Fruit fly (Drosophila melanogaster): ENCODE measurements around the gene Rim2.

The Rim2 gene

DNA sequence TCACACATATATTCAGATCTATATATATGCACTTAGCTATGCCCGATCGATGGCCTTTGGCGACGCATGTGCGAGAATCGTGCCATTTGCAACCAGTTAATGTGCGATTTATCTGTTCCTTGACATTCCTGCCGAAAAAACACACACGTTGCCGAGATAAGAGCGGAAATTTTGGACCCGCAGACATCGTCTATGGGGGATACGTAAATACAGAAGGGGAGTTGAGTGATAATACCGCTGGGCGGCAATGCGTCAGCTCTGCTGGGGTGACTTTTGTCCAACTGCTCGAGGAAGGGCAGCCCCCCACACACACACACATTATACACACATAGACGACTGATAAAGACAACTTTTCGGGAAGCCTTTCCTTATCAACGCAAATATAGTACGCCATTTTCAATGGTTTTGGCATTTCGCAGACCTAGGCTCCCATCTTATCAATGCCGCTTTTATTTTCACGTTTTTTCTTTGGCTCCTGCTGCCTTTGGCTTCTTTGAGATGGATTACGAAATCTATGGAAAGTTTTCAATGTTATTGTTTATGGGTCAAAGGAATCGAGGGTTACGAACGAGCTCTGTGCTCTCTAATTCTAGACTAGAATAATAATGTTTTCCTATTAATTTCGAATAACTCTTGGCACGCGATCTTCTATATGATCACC lies 3.2 kb downstream of the Rim2 start:
- TF ChIP-seq EcR (GFP tag; optimal IDR thresholded peaks at IDR 0.05) (peak; percentile 20), CG15710 (tag; optimal IDR thresholded peaks at IDR 0.05) (no peak)

DNA sequence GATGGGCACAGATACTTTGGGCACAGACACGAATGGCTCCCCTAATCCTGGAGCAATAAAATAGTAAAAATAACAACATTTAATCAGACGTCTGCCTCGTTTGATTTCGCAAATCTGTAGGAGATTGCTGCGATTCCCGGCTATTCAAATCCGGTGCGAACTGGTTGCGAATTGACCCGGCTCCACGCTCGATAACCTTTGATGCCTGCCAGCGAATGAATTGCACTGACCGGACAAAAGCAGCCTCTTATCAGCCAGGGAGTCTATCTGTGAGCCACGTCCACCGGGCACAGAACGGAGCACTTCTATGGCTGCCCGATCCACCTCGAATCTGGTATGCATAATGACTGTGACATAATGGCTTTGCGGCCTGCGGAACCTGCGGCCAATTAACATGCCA lies 4.2 kb downstream of the Rim2 start:
- peak; percentile 16 for TF ChIP-seq EcR (GFP tag; optimal IDR thresholded peaks at IDR 0.05)
- TF ChIP-seq CG13204 (GFP tag; optimal IDR thresholded peaks at IDR 0.05), result no peak

DNA sequence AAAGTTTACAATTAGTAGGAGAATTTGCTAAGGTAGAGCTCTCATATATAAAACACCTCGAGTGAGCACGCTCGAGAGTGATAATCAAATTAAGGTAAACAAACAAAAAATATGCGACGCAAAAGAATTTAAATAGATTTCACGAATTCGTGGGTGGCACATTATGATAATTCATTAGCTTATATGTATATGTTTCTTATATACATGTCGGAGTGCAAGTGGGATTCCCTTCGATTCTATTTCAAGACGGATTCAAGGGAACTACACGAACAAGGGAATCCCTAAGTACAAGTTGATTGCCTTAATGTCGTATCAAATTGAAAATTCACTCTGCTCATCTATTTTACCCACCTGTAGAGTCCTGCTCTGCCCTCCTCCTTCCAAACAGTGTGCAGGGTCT lies 6.9 kb downstream of the Rim2 start:
- TF ChIP-seq CG13204 (GFP tag; optimal IDR thresholded peaks at IDR 0.05) (no peak), fd96Ca (GFP tag; IDR thresholded peaks at IDR 0.05) (no peak), rn (GFP tag; IDR thresholded peaks at IDR 0.05) (no peak), EcR (GFP tag; optimal IDR thresholded peaks at IDR 0.05) (no peak), CG17806 (tag; optimal IDR thresholded peaks at IDR 0.05) (no peak), D1 (tag; optimal IDR thresholded peaks at IDR 0.05) (no peak), CG10348 (GFP tag; IDR thresholded peaks at IDR 0.05) (no peak), CG9948 (tag; optimal IDR thresholded peaks at IDR 0.05) (no peak), CG14655 (GFP tag; optimal IDR thresholded peaks at IDR 0.05) (no peak), CG8301 (tag; optimal IDR thresholded peaks at IDR 0.05) (no peak)

DNA sequence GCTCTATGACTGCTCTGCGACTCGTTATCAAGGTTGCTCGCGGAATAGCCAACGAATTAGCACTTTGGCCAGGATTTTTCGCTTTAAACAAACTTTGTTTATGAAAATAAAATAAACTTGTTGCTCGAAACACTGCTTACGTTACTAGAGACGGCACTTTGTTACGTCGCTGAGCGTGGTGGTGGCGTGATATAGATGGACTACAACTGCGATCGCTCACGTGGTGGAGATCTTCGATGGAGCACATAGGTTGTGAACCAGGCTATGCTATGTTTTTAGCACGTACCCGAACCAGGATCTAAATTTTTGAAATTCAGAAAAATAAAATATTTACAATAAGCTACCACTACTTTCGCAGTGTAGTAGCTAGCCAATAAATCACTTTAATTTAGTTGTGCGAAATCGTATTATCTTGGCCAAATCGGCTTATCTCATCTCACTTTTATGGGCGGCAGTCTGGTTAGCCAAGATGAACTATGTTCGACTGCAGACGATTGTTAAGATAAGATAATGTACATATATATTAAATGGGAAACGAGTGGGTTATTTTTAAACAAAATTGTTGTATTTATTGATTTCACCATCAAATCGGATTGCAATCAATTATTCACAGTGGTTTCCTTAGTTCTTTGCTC lies 8.4 kb downstream of the Rim2 start, which contains the start of gene frtz:
frtz (minus strand) TSS at position 153 of the 635 bp plus-strand sequence.
- no peak for TF ChIP-seq CG14655 (GFP tag; optimal IDR thresholded peaks at IDR 0.05)
- TF ChIP-seq rn (GFP tag; IDR thresholded peaks at IDR 0.05), result no peak
- TF ChIP-seq gl (tag; optimal IDR thresholded peaks at IDR 0.05), result no peak
- no peak for TF ChIP-seq Pif1B (GFP tag; optimal IDR thresholded peaks at IDR 0.05)
- no peak for TF ChIP-seq CG10348 (GFP tag; IDR thresholded peaks at IDR 0.05)
- no peak for TF ChIP-seq CG34367 (tag; optimal IDR thresholded peaks at IDR 0.05)
- TF ChIP-seq CG13204 (GFP tag; optimal IDR thresholded peaks at IDR 0.05), result no peak
- no peak for TF ChIP-seq CG4496 (GFP tag; IDR thresholded peaks at IDR 0.05)

DNA sequence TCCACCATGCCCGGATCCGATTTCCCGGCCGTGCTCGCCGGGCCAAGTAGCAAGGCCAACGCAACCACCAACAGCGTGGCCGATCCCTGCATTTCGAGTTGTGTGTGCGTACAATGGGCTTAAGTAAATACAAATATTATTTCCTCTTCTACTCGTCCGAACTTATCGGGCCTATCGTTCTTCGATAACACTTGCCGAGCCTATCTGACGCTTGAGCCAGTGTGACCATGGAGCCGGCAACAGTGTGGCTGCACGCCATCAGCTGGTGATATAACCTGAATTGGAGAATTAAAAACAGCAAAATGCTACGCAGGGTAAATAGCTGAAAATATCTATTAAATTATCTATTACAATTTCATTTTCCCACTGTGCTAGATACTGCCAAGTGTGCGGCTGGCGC lies 14.0 kb downstream of the Rim2 start, which contains the start of the genes CG17660 and mRpL48:
CG17660 (minus strand) TSS at position 198 of the 400 bp plus-strand sequence.
mRpL48 (plus strand) TSS at position 239 of the 400 bp plus-strand sequence.
- TF ChIP-seq EcR (GFP tag; optimal IDR thresholded peaks at IDR 0.05), result no peak
- TF ChIP-seq Pif1A (GFP tag; optimal IDR thresholded peaks at IDR 0.05), result no peak
- TF ChIP-seq CG8159 (tag; optimal IDR thresholded peaks at IDR 0.05), result no peak
- no peak for TF ChIP-seq CG12605 (GFP tag; IDR thresholded peaks at IDR 0.05)
- TF ChIP-seq CG32121 (GFP tag; IDR thresholded peaks at IDR 0.05), result no peak
- TF ChIP-seq rn (GFP tag; IDR thresholded peaks at IDR 0.05), result no peak
- no peak for TF ChIP-seq CG17806 (tag; optimal IDR thresholded peaks at IDR 0.05)
- TF ChIP-seq CG4496 (GFP tag; IDR thresholded peaks at IDR 0.05), result no peak
- TF ChIP-seq CG10348 (GFP tag; IDR thresholded peaks at IDR 0.05), result no peak
- TF ChIP-seq CG8301 (tag; optimal IDR thresholded peaks at IDR 0.05), result no peak
- TF ChIP-seq Ets98B (GFP tag; IDR thresholded peaks at IDR 0.05), result no peak
- no peak for TF ChIP-seq Snoo (tag; optimal IDR thresholded peaks at IDR 0.05)
- no peak for TF ChIP-seq fd96Ca (GFP tag; IDR thresholded peaks at IDR 0.05)
- no peak for TF ChIP-seq D1 (tag; optimal IDR thresholded peaks at IDR 0.05)
- TF ChIP-seq CG15710 (tag; optimal IDR thresholded peaks at IDR 0.05), result no peak
- TF ChIP-seq CG14655 (GFP tag; optimal IDR thresholded peaks at IDR 0.05), result no peak
- no peak for TF ChIP-seq Pif1B (GFP tag; optimal IDR thresholded peaks at IDR 0.05)

DNA sequence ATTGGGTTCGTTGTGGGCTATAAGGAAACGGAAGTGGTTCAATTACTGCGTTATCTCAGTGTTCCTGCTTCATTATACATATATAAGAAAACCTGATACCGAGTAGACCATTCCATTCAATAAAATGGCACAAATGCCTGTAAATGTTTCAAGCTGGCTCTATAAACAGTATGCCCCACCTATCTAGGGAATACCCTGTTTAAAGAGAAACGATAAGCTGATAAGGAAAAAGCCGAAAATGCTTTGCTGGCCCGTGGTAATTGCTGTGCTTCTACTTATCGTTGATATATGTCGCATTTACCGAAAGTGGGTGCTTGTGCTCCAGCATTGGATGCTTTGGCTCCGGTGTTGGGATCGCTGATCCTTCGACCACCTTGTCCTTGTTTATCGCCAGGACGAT lies 14.9 kb downstream of the Rim2 start:
- TF ChIP-seq CG34367 (tag; optimal IDR thresholded peaks at IDR 0.05), result no peak
- no peak for TF ChIP-seq Snoo (tag; optimal IDR thresholded peaks at IDR 0.05)
- TF ChIP-seq CG13204 (GFP tag; optimal IDR thresholded peaks at IDR 0.05), result no peak
- no peak for TF ChIP-seq CG4496 (GFP tag; IDR thresholded peaks at IDR 0.05)
- TF ChIP-seq CG32121 (GFP tag; IDR thresholded peaks at IDR 0.05), result no peak
- no peak for TF ChIP-seq D1 (tag; optimal IDR thresholded peaks at IDR 0.05)
- TF ChIP-seq CG10348 (GFP tag; IDR thresholded peaks at IDR 0.05), result no peak
- no peak for TF ChIP-seq rn (GFP tag; IDR thresholded peaks at IDR 0.05)
- no peak for TF ChIP-seq CG15710 (tag; optimal IDR thresholded peaks at IDR 0.05)
- no peak for TF ChIP-seq CG8159 (tag; optimal IDR thresholded peaks at IDR 0.05)
- no peak for TF ChIP-seq gl (tag; optimal IDR thresholded peaks at IDR 0.05)
- no peak for TF ChIP-seq CG9948 (tag; optimal IDR thresholded peaks at IDR 0.05)

DNA sequence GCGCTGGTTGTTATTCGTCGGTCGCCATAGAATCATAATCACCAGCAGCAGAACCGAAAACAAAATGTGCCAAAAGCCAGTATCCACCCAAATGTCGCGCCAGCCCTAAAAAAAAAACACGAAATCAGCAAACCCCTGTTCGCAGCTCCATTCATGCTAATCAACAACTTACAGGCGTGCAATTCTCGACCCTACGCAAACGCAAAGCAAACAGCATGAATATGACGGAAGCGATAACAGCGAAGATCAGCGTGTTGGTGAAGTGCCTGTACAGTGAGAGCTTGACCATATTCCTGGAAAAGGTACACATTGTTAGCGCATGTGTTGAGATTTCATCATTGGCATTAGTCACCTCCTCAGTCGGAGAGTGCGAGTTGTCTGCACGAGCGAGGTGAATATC lies 16.1 kb downstream of the Rim2 start:
- no peak for TF ChIP-seq CG8301 (tag; optimal IDR thresholded peaks at IDR 0.05)
- no peak for TF ChIP-seq rn (GFP tag; IDR thresholded peaks at IDR 0.05)
- no peak for TF ChIP-seq fd96Ca (GFP tag; IDR thresholded peaks at IDR 0.05)
- TF ChIP-seq CG15710 (tag; optimal IDR thresholded peaks at IDR 0.05), result no peak
- TF ChIP-seq CG12605 (GFP tag; IDR thresholded peaks at IDR 0.05), result no peak
- TF ChIP-seq CG13204 (GFP tag; optimal IDR thresholded peaks at IDR 0.05), result no peak
- TF ChIP-seq CG14655 (GFP tag; optimal IDR thresholded peaks at IDR 0.05), result no peak
- TF ChIP-seq Snoo (tag; optimal IDR thresholded peaks at IDR 0.05), result no peak
- no peak for TF ChIP-seq gl (tag; optimal IDR thresholded peaks at IDR 0.05)
- TF ChIP-seq CG32121 (GFP tag; IDR thresholded peaks at IDR 0.05), result no peak
- no peak for TF ChIP-seq CG17806 (tag; optimal IDR thresholded peaks at IDR 0.05)
- no peak for TF ChIP-seq CG4496 (GFP tag; IDR thresholded peaks at IDR 0.05)

Data from whole organism, pupa.